Fruit fly (Drosophila melanogaster): ENCODE results near the gene CG12708.
A peak's percentile ranks its signal among the peaks of the same experiment; 100 is the strongest.

Gene CG12708

dm6 chrX:15697581-15698208 is 22.4 kb downstream of the CG12708 start (continued):
- TF ChIP-seq ap (GFP tag; IDR thresholded peaks at IDR 0.05) (peak; percentile 93), Oli (tag; optimal IDR thresholded peaks at IDR 0.05) (peak; percentile 90), mld (GFP tag; IDR thresholded peaks at IDR 0.05; ENCODE audit: partially characterized antibody) (no peak), CG2116 (GFP tag; optimal IDR thresholded peaks at IDR 0.05) (peak; percentile 93), CG5180 (GFP tag; optimal IDR thresholded peaks at IDR 0.05) (peak; percentile 79), Dip3 (GFP tag; optimal IDR thresholded peaks at IDR 0.05) (peak; percentile 72), dati (GFP tag; IDR thresholded peaks at IDR 0.05) (peak; percentile 71), chm (GFP tag; IDR thresholded peaks at IDR 0.05) (peak; percentile 92), phol (tag; optimal IDR thresholded peaks at IDR 0.05) (peak; percentile 93), CG6813 (GFP tag; optimal IDR thresholded peaks at IDR 0.05) (peak; percentile 87), da (GFP tag; optimal IDR thresholded peaks at IDR 0.05) (no peak), grau (tag; optimal IDR thresholded peaks at IDR 0.05) (peak; percentile 92), Tbp (GFP tag; optimal IDR thresholded peaks at IDR 0.05) (no peak), fu2 (GFP tag; optimal IDR thresholded peaks at IDR 0.05) (no peak), tup (GFP tag; optimal IDR thresholded peaks at IDR 0.05) (peak; percentile 82), Fer3 (tag; optimal IDR thresholded peaks at IDR 0.05) (peak; percentile 95), Vsx1 (GFP tag; optimal IDR thresholded peaks at IDR 0.05) (peak; percentile 79), Pdp1 (GFP tag; optimal IDR thresholded peaks at IDR 0.05) (peak; percentile 69 to 80), gfzf (GFP tag; optimal IDR thresholded peaks at IDR 0.05) (no peak), CG12299 (tag; optimal IDR thresholded peaks at IDR 0.05) (peak; percentile 94), CG10321 (GFP tag; IDR thresholded peaks at IDR 0.05) (peak; percentile 44; the same call in 1 of the 2 replicates), CG8290 (GFP tag; optimal IDR thresholded peaks at IDR 0.05) (peak; percentile 86), CG8290 (tag; optimal IDR thresholded peaks at IDR 0.05) (peak in 1 of 2 experiments; percentile 82), Bteb2 (GFP tag; optimal IDR thresholded peaks at IDR 0.05) (peak; percentile 25), salm (tag; optimal IDR thresholded peaks at IDR 0.05) (peak; percentile 79), cg (GFP tag; optimal IDR thresholded peaks at IDR 0.05) (no peak), Hand (GFP tag; optimal IDR thresholded peaks at IDR 0.05) (peak; percentile 81), nerfin-2 (GFP tag; IDR thresholded peaks at IDR 0.05; ENCODE audit: partially characterized antibody) (no peak), bbx (GFP tag; IDR thresholded peaks at IDR 0.05; ENCODE audit: partially characterized antibody) (no peak), zfh2 (GFP tag; optimal IDR thresholded peaks at IDR 0.05) (peak; percentile 77), CG9876 (GFP tag; optimal IDR thresholded peaks at IDR 0.05) (no peak), CG1792 (GFP tag; optimal IDR thresholded peaks at IDR 0.05) (peak; percentile 25), CG10462 (GFP tag; optimal IDR thresholded peaks at IDR 0.05) (peak; percentile 68), Bgb (GFP tag; IDR thresholded peaks at IDR 0.05; ENCODE audit: partially characterized antibody) (peak; percentile 19; the same call in 1 of the 2 replicates), pfk (GFP tag; optimal IDR thresholded peaks at IDR 0.05) (peak; percentile 34), E2f1 (GFP tag; IDR thresholded peaks at IDR 0.05) (peak; percentile 93), maf-S (GFP tag; optimal IDR thresholded peaks at IDR 0.05) (no peak)

- TF ChIP-seq CG4328 (GFP tag; optimal IDR thresholded peaks at IDR 0.05), result no peak
- TF ChIP-seq CG9797 (GFP tag; optimal IDR thresholded peaks at IDR 0.05), result peak; percentile 7
- TF ChIP-seq amos (GFP tag; IDR thresholded peaks at IDR 0.05; ENCODE audit: partially characterized antibody), result peak; percentile 28; the same call in 1 of the 2 replicates
- TF ChIP-seq D19A (tag; optimal IDR thresholded peaks at IDR 0.05), result peak; percentile 2
- TF ChIP-seq CG3995 (GFP tag; optimal IDR thresholded peaks at IDR 0.05), result peak; percentile 28
- peak; percentile 69 for TF ChIP-seq CG15514 (GFP tag; optimal IDR thresholded peaks at IDR 0.05)
- TF ChIP-seq CG2116 (GFP tag; optimal IDR thresholded peaks at IDR 0.05), result peak; percentile 94
- 0 out of 2 replicates have a peak, but pooled peaks have one; percentile 21 for TF ChIP-seq unc-4 (GFP tag; IDR thresholded peaks at IDR 0.05; ENCODE audit: partially characterized antibody)
- peak; percentile 12 for TF ChIP-seq phol (tag; optimal IDR thresholded peaks at IDR 0.05)
- peak; percentile 18 for TF ChIP-seq CG15479 (GFP tag; optimal IDR thresholded peaks at IDR 0.05)
- no peak for TF ChIP-seq CG8290 (GFP tag; optimal IDR thresholded peaks at IDR 0.05)
- no peak for TF ChIP-seq CG8290 (tag; optimal IDR thresholded peaks at IDR 0.05)
- no peak for TF ChIP-seq CG17568 (GFP tag; optimal IDR thresholded peaks at IDR 0.05)
- TF ChIP-seq CG12659 (GFP tag; optimal IDR thresholded peaks at IDR 0.05), result peak; percentile 6
- TF ChIP-seq Med (GFP tag), result peak; percentile 66
- TF ChIP-seq BEAF-32 (GFP tag; optimal IDR thresholded peaks at IDR 0.05), result peak; percentile 41
Observed at dm6 chrX:15701047-15701446, 25.8 kb downstream of the CG12708 start, which contains the start of gene CG9240. CG9240 (minus strand) TSS chrX:15701259.
